Fruit fly (Drosophila melanogaster) whole organism, wandering third instar larva: ENCODE results near the gene Cap-D3.

Source experiments
- CG32264 ChIP-seq: fragments of 200-800 bp; sonication (Bioruptor generic); optimal IDR thresholded peaks from 2 replicates; lab custom pipeline; 2016; ENCODE audit warnings: missing biosample characterization, missing genetic modification characterization
- Myc ChIP-seq: fragments of >200 bp; optimal IDR thresholded peaks from 2 replicates; lab custom pipeline; 2017
- fru ChIP-seq: fragments of 200-800 bp; sonication (Bioruptor generic); optimal IDR thresholded peaks from 3 replicates; lab custom pipeline; 2016; ENCODE audit warnings: missing biosample characterization, mild to moderate bottlenecking, missing genetic modification characterization
- h ChIP-seq: fragments of 200-800 bp; sonication (Bioruptor generic); optimal IDR thresholded peaks from 3 replicates; lab custom pipeline; 2016; ENCODE audit warnings: missing biosample characterization, mild to moderate bottlenecking, missing genetic modification characterization

- TF ChIP-seq h (GFP tag; lab: Kevin White, UChicago) (no peak), CG32264 (GFP tag; lab: Kevin White, UChicago) (no peak), Myc (lab: Kevin White, UChicago) (no peak), fru (no peak)
Observed at dm6 chr2L:5547288-5547777, 21.6 kb downstream of the Cap-D3 start.
